Worm (Caenorhabditis elegans) whole organism, L1 larva: ENCODE data around the gene efhc-1.

Source experiments
- Y116A8C.19 ChIP-seq: sonication (generic microtip); optimal IDR thresholded peaks from 2 replicates; lab custom pipeline; 2016; ENCODE audit warnings: missing compliant biosample characterization, missing genetic modification characterization, borderline replicate concordance
- alr-1 ChIP-seq: fragments of 200-800 bp; sonication (Bioruptor generic); optimal IDR thresholded peaks from 2 replicates; lab custom pipeline; 2018; ENCODE audit warnings: borderline replicate concordance, mild to moderate bottlenecking, missing genetic modification characterization, missing compliant biosample characterization
- aly-2 ChIP-seq: fragments of 150-350 bp; optimal IDR thresholded peaks from 2 replicates; lab custom pipeline; 2014; ENCODE audit warnings: missing biosample characterization, missing genetic modification characterization
- blmp-1 ChIP-seq: fragments of 150-350 bp; optimal IDR thresholded peaks from 2 replicates; lab custom pipeline; 2014; ENCODE audit warnings: missing biosample characterization, missing genetic modification characterization
- efl-1 ChIP-seq, 4 experiments: fragments of 150-350 bp; optimal IDR thresholded peaks in 3 of 4; peaks in 1 of 4; 1 replicate in 1 of 4; 2 replicates in 3 of 4; lab custom pipeline; 2014; ENCODE audit warnings: missing biosample characterization in 2 of 4, missing genetic modification characterization in 2 of 4, missing genetic modification reagents in 2 of 4
- elt-2 ChIP-seq: sonication (generic microtip); optimal IDR thresholded peaks from 2 replicates; lab custom pipeline; 2016; ENCODE audit warnings: missing genetic modification characterization, mild to moderate bottlenecking, inconsistent platforms, missing compliant biosample characterization, missing genetic modification reagents
- isw-1 ChIP-seq: fragments of 200-800 bp; sonication (Bioruptor generic); IDR thresholded peaks from 2 replicates; pipeline ENCODE4 v1.3.6; 2022; ENCODE audit warnings: missing genetic modification characterization, missing compliant biosample characterization
- lin-14 ChIP-seq: fragments of 200-800 bp; sonication (Bioruptor generic); optimal IDR thresholded peaks from 2 replicates; lab custom pipeline; 2018; ENCODE audit warnings: mild to moderate bottlenecking, missing genetic modification characterization, moderate library complexity, missing compliant biosample characterization
- mef-2 ChIP-seq: fragments of 150-350 bp; optimal IDR thresholded peaks from 2 replicates; lab custom pipeline; 2014; ENCODE audit warnings: missing biosample characterization, missing genetic modification characterization
- nhr-71 ChIP-seq: sonication (generic microtip); optimal IDR thresholded peaks from 2 replicates; lab custom pipeline; 2016; ENCODE audit warnings: mild to moderate bottlenecking, missing genetic modification characterization, moderate library complexity, missing compliant biosample characterization
- pax-3 ChIP-seq: fragments of 200-800 bp; sonication (Bioruptor generic); optimal IDR thresholded peaks from 2 replicates; lab custom pipeline; 2018; ENCODE audit warnings: mild to moderate bottlenecking, missing genetic modification characterization, moderate library complexity, missing compliant biosample characterization
- pqm-1 ChIP-seq: sonication (generic microtip); optimal IDR thresholded peaks from 3 replicates; lab custom pipeline; 2017; ENCODE audit warnings: missing biosample characterization, missing genetic modification characterization
- snpc-4 ChIP-seq: fragments of 150-350 bp; optimal IDR thresholded peaks from 2 replicates; lab custom pipeline; 2014; ENCODE audit warnings: missing biosample characterization, missing genetic modification characterization
- unc-130 ChIP-seq: fragments of 150-350 bp; optimal IDR thresholded peaks from 2 replicates; lab custom pipeline; 2017; ENCODE audit warnings: missing biosample characterization, missing genetic modification characterization, inconsistent platforms
- ztf-11 ChIP-seq, 2 experiments: sonication (generic microtip); optimal IDR thresholded peaks; 2 replicates each; lab custom pipeline; 2016 to 2017; ENCODE audit warnings: missing genetic modification characterization in 2 of 2, missing biosample characterization in 1 of 2, missing compliant biosample characterization in 1 of 2
- ztf-4 ChIP-seq: fragments of 150-350 bp; optimal IDR thresholded peaks from 2 replicates; lab custom pipeline; 2014; ENCODE audit warnings: missing biosample characterization, missing genetic modification characterization

efhc-1 gene

ce11 chrX:10396509-10397292 lies 38.5 kb downstream of the efhc-1 start, which contains the start of gene pkn-1:
Gene pkn-1 (plus strand): TSS chrX:10397242.
- TF ChIP-seq elt-2 (tag; lab: Kevin White, UChicago) (peak; percentile 9), ztf-11 (tag; optimal IDR thresholded peaks at IDR 0.05; lab: Kevin White, UChicago) (no peak), Y116A8C.19 (tag; lab: Kevin White, UChicago) (no peak), ztf-4 (tag; lab: Kevin White, UChicago) (no peak), lin-14 (peak; percentile 54), efl-1 (optimal IDR thresholded peaks at IDR 0.05; lab: Kevin White, UChicago) (no peak), efl-1 (GFP tag; optimal IDR thresholded peaks at IDR 0.05 in 1 of 2; lab: Kevin White, UChicago) (peak in 1 of 2 experiments; percentile 2), unc-130 (tag; lab: Kevin White, UChicago) (no peak)
- TF ChIP-seq, all 84 proteins: peak for 3

ce11 chrX:10401118-10401517 lies 42.9 kb downstream of the efhc-1 start:
- peak; percentile 6 for TF ChIP-seq aly-2 (tag; lab: Kevin White, UChicago)
- TF ChIP-seq isw-1 (GFP tag; lab: Robert Waterston, UW), result no peak
- TF ChIP-seq elt-2 (tag; lab: Kevin White, UChicago), result no peak

- TF ChIP-seq pqm-1, result no peak
Measured at ce11 chrX:10404051-10404450, 45.9 kb downstream of the efhc-1 start.

- no peak for TF ChIP-seq nhr-71 (tag; lab: Kevin White, UChicago)
Measured at ce11 chrX:10406203-10406602, 48.0 kb downstream of the efhc-1 start, which contains the start of gene gur-3. Gene gur-3 (minus strand): TSS chrX:10406303.

ce11 chrX:10406850-10407249 lies 48.7 kb downstream of the efhc-1 start, which contains the start of gene ZC504.1:
Gene ZC504.1 (plus strand): TSS chrX:10407150.
- TF ChIP-seq mef-2 (tag; lab: Kevin White, UChicago) (no peak), snpc-4 (tag; lab: Kevin White, UChicago) (no peak), alr-1 (tag; lab: Kevin White, UChicago) (no peak), efl-1 (optimal IDR thresholded peaks at IDR 0.05; lab: Kevin White, UChicago) (no peak), efl-1 (GFP tag; optimal IDR thresholded peaks at IDR 0.05 in 1 of 2; lab: Kevin White, UChicago) (peak in 1 of 2 experiments; percentile 51), pax-3 (tag; lab: Kevin White, UChicago) (no peak), blmp-1 (tag; lab: Kevin White, UChicago) (no peak), elt-2 (tag; lab: Kevin White, UChicago) (no peak)
